Fruit fly (Drosophila melanogaster) Kc167 (cell line): ENCODE measurements around the gene Bicra.

ENCODE experiments used
- Myc ChIP-seq: fragments of >200 bp; optimal IDR thresholded peaks from 2 replicates; lab custom pipeline; 2017; ENCODE audit warnings: missing external identifiers
- h ChIP-seq: fragments of >200 bp; optimal IDR thresholded peaks from 3 replicates; lab custom pipeline; 2018; ENCODE audit warnings: missing external identifiers
- insv ChIP-seq: fragments of >200 bp; optimal IDR thresholded peaks from 3 replicates; lab custom pipeline; 2018; ENCODE audit warnings: missing external identifiers

DNA sequence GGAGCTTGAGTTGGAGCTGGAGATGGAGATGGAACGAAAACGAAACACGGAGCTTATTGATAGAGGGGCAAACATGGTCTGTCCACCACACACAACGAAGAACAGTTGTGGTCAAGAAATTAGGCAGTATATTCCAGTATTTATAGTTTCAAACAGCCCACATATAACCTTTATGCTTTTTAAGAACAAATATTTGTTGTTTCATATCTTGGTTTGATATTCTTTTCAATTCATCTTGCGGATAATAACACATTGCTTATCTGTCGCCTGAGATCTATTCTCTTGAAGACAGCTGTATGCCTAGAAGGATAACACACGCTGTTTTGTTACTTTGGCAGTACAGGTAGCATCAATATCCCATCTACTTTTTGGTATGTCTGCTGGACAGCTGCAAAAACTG lies 10.0 kb downstream of the Bicra start:
- no peak for TF ChIP-seq h (lab: Kevin White, UChicago)
- no peak for TF ChIP-seq insv (lab: Kevin White, UChicago)
- no peak for TF ChIP-seq Myc (lab: Kevin White, UChicago)
